Worm (Caenorhabditis elegans) whole organism, L4 larva: Measurements from ENCODE around the gene srh-52.

Experiments
- F26F4.8 ChIP-seq: fragments of 200-800 bp; sonication (Bioruptor generic); conservative IDR thresholded peaks from 2 replicates; pipeline ENCODE4 v1.3.6; 2022; ENCODE audit warnings: missing genetic modification characterization, missing compliant biosample characterization
- F44E2.7 ChIP-seq: fragments of 200-800 bp; sonication (Bioruptor generic); IDR thresholded peaks from 2 replicates; pipeline ENCODE4 v2.1.2; 2022; ENCODE audit warnings: missing genetic modification characterization, missing compliant biosample characterization
- daf-12 ChIP-seq: fragments of 150-350 bp; optimal IDR thresholded peaks from 2 replicates; lab custom pipeline; 2014; ENCODE audit warnings: missing biosample characterization, missing genetic modification reagents, missing genetic modification characterization
- dpl-1 ChIP-seq: fragments of 150-350 bp; optimal IDR thresholded peaks from 2 replicates; lab custom pipeline; 2014; ENCODE audit warnings: missing biosample characterization, missing genetic modification reagents, missing genetic modification characterization
- egl-27 ChIP-seq: sonication (generic microtip); optimal IDR thresholded peaks from 3 replicates; lab custom pipeline; 2017; ENCODE audit warnings: missing biosample characterization, missing genetic modification reagents, missing genetic modification characterization
- hif-1 ChIP-seq, 2 experiments: sonication (generic microtip); optimal IDR thresholded peaks; 2 replicates each; lab custom pipeline; 2016 to 2017; ENCODE audit warnings: missing compliant biosample characterization in 2 of 2, missing genetic modification characterization in 2 of 2, missing genetic modification reagents in 2 of 2, missing genotype in 2 of 2, mild to moderate bottlenecking in 1 of 2
- nhr-10 ChIP-seq: fragments of 150-350 bp; optimal IDR thresholded peaks from 2 replicates; lab custom pipeline; 2014; ENCODE audit warnings: missing biosample characterization, missing genetic modification characterization
- nhr-102 ChIP-seq: sonication (generic microtip); optimal IDR thresholded peaks from 2 replicates; lab custom pipeline; 2016; ENCODE audit warnings: mild to moderate bottlenecking, missing genetic modification characterization, moderate library complexity, missing compliant biosample characterization
- nhr-77 ChIP-seq: fragments of 150-350 bp; optimal IDR thresholded peaks from 2 replicates; lab custom pipeline; 2014; ENCODE audit warnings: missing biosample characterization, missing genetic modification characterization
- unc-62 ChIP-seq, 3 experiments: fragments of 150-350 bp in 1 of 3; sonication (generic microtip); optimal IDR thresholded peaks in 2 of 3; peaks in 1 of 3; 1 replicate in 1 of 3; 2 replicates in 2 of 3; lab custom pipeline; 2014 to 2017; ENCODE audit warnings: missing biosample characterization in 3 of 3, missing genetic modification characterization in 3 of 3, missing genetic modification reagents in 3 of 3, missing genotype in 1 of 3

DNA sequence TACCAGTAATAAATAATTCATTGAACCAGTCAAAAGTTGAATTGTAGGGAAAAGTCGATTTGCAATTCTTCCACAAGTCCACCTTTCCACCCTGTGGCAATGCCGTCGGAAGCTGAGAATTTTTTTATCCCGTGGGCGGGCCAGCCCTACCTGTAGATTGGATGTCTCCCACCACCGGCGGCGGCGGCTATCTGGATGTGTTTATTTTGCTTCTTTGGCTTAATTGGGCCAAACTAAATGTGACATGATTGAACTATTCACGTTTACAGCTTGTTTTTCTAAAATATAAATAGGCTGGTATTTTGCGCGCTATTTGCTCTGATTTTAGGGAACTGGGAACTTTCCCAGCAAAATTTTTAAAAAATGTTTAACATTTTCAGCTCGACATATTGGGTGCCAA, 31.6 kb downstream of the srh-52 start, which contains the start of gene wrt-8:
- no peak for TF ChIP-seq nhr-77 (tag; lab: Kevin White, UChicago)
- no peak for TF ChIP-seq F26F4.8 (GFP tag; lab: Robert Waterston, UW)
- TF ChIP-seq egl-27 = no peak
- TF ChIP-seq nhr-102 (tag; lab: Kevin White, UChicago) = no peak
- TF ChIP-seq unc-62 (GFP tag; optimal IDR thresholded peaks at IDR 0.05 in 1 of 2; lab: Kevin White, UChicago) = no peak
- TF ChIP-seq unc-62 (tag; optimal IDR thresholded peaks at IDR 0.05; lab: Kevin White, UChicago) = no peak
- no peak for TF ChIP-seq F44E2.7
- no peak for TF ChIP-seq hif-1 (tag; optimal IDR thresholded peaks at IDR 0.05; lab: Kevin White, UChicago)
- no peak for TF ChIP-seq daf-12
- TF ChIP-seq dpl-1 (GFP tag; lab: Kevin White, UChicago) = no peak
- TF ChIP-seq nhr-10 (tag; lab: Kevin White, UChicago) = no peak
